Fruit fly (Drosophila melanogaster): Measurements from ENCODE around the gene CG33939.

The CG33939 gene

DNA sequence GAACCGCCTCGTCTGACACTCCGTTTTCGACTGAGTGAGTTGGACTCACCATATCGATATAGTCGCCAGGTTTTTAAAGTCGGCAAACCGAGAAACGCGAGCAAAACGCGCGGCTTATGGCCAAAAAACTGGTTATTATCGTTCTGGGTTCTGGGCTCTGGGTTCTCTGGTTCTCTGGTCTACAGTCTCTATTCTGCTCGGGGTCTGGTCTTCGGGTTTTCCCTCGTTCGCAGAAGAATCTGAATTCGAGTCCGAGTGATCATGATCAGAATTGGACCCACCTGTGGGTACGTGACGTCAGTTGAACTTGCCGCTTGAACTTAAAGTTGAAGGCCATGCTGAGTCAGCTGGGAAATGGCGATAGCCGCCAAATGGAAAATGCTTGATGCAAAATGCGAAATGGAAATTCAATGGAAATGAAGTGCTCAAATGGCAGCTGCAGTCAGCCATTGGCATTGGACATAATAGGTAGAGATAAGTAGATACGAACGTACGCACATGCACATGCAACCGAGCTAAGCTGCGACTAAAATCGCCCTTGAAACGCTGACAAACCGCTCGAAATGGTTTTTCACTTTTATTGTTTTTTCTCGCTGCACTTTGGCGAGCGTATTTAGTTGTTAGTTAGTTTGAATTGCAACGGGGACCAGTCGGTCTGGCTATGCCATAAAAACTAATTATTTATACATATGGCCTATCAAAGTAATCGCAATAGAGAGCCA lies at the start of gene CG33939:
Gene CG33939, minus strand, starts transcription at position 51 of the 722 bp plus-strand sequence.
- TF ChIP-seq CG8478 (optimal IDR thresholded peaks at IDR 0.05) = no peak
- TF ChIP-seq CTCF (optimal IDR thresholded peaks at IDR 0.05) = no peak

DNA sequence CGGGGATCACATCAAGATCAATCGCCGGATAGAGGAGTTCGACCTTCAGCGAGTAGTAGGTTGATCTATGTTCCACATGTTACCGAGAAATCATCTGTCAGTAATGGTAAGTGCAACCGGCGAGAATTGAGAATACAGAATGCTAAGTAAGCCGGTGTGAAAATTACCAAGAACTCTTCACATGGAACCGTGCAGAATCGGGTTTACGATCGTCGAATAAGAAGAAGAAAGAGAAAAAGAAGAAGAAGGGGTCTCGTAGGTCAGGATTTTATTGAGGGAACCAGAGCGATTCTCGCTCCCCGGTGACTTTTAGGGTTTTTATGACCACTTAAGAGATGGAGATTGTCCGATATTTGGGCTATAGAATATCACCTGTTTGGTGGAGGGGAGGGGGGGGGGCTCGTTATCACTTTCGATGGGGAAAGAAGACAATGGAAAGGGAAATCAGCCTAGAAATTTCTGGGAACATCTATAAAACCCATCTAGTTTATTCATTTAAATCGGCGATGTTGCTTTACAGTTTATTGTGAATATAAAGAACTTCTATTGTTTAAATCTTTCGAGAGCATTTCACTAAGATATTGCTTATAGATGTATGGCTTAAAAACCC lies 46.4 kb upstream of the CG33939 start:
- TF ChIP-seq CTCF (optimal IDR thresholded peaks at IDR 0.05) (no peak), CG8478 (optimal IDR thresholded peaks at IDR 0.05) (no peak)

DNA sequence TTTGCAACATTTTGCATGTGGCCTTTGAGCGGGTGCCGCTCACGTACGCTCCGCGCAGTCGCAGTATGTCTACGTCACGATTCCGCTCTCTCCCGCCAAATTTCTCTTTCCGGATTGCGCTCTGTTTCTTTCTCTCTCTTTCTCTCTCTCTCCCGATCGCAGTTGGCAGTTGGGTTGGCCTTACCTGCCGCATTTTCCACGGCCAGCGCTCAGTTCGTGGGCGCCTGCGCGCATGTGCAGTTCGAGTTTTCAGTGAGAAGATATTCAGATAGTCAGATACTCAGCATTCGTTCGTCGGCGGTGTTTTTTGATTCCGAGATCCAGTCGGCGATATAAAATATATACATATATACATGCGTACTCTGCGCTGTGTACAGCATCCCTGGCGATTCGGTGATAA lies 45.7 kb upstream of the CG33939 start, which contains the start of gene CG7884:
Gene CG7884, plus strand, starts transcription at position 208 of the 400 bp plus-strand sequence.
- TF ChIP-seq CTCF (optimal IDR thresholded peaks at IDR 0.05) = no peak
- no peak for TF ChIP-seq CG8478 (optimal IDR thresholded peaks at IDR 0.05)

DNA sequence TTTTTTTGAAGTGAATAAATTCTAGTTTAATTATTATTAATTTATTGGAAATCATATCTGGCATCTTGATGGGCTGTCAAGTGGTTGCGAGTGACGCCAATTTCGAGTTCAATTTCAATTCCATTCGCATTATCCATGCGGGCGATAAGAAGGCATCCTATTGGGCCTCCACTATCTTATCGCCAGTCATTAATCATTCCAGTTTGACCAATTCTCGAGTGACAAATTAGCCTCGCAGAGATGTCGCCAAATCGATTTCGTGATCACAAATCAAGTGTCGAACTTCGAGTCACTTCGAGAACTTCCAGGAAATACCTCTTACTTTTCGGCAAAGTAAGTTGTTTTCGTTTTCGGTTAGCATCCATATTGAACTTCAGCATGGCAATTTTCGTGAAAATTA lies 42.0 kb upstream of the CG33939 start:
- TF ChIP-seq CG8478 (optimal IDR thresholded peaks at IDR 0.05) (no peak), CTCF (optimal IDR thresholded peaks at IDR 0.05) (no peak)

DNA sequence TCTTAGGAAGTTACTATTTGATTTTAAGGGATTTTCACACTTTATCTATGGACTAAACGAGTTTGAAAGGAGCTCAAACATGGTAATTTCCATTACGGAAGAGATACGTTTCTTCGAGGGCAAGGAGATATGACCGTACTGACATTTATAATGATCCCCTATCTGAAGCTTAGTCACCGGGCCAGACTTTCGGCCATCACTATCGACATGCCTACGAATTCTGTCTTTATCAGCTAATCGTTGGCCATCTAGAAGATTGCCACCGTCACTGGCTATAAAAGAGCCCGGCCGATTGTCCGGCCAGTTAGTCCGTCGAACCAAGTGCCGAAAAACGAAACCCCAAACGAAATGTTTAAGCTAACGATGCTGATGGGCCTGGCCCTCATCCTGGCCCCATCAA lies 40.5 kb upstream of the CG33939 start, which contains the start of gene Muc18B:
Gene Muc18B, plus strand, starts transcription at position 301 of the 400 bp plus-strand sequence.
- no peak for TF ChIP-seq CTCF (optimal IDR thresholded peaks at IDR 0.05)

DNA sequence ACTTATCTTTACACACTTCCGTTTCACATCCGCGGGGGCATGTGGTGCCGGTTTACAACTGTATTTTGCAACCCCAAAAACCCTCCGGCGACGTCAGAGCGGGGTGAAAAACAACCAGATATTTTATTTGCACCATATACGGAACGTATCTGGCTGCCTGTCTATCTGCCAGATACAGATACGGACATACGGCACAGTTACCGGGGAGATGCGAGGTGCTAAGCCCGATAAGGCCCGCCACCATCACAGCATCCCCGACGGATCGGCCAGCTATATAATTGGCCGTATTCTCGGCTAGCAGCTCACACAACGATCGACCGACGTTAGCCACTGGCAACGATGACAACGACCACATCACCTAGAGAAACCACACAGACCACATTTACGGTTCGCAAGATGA lies 38.3 kb upstream of the CG33939 start, which contains the start of gene Mur18B:
Gene Mur18B, plus strand, starts transcription at position 301 of the 400 bp plus-strand sequence.
- TF ChIP-seq CTCF (optimal IDR thresholded peaks at IDR 0.05) (no peak), CG8478 (optimal IDR thresholded peaks at IDR 0.05) (no peak)

DNA sequence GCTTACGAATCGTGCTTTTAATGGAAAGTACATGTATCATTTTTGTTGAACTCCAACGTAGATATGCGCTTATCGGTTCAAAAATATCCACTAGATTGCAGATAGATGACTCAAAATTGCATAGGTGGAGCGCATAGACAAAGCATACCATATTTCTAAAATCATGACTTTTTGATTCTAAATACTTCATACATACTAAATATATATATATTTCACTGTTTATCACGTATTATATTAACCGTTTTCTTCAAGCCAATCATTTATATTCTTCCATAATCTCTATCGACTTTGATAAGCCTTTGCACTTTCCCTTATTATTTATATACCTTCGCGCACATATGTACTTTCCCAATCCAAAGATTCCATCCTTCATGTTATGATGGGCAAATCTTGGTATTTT lies 37.3 kb upstream of the CG33939 start, which contains the start of gene CG14195:
Gene CG14195, minus strand, starts transcription at position 101 of the 400 bp plus-strand sequence.
- no peak for TF ChIP-seq CTCF (optimal IDR thresholded peaks at IDR 0.05)
- TF ChIP-seq CG8478 (optimal IDR thresholded peaks at IDR 0.05) = no peak

DNA sequence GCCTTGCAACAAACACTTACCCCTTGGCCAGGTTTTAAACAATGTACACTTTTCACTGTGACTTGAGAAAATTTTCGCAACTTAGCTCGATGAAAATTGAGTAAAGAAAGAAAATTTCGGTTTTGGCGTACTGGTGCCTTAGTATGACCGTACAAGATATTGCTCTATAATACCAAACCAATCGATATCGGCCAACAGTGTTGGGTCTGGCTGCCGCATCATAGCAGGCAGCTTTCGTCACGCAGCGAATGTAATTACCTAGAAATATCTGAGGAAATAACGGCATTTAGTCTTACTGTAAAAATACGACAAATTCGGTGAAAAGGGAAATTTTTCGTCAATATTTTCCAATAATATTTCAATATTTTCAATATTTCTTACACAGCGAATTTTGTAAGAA lies 33.3 kb upstream of the CG33939 start, which contains the start of gene Ulp1:
Gene Ulp1, minus strand, starts transcription at position 174 of the 400 bp plus-strand sequence.
- no peak for TF ChIP-seq CG8478 (optimal IDR thresholded peaks at IDR 0.05)
- peak; percentile 58 to 67 for TF ChIP-seq CTCF (optimal IDR thresholded peaks at IDR 0.05)

DNA sequence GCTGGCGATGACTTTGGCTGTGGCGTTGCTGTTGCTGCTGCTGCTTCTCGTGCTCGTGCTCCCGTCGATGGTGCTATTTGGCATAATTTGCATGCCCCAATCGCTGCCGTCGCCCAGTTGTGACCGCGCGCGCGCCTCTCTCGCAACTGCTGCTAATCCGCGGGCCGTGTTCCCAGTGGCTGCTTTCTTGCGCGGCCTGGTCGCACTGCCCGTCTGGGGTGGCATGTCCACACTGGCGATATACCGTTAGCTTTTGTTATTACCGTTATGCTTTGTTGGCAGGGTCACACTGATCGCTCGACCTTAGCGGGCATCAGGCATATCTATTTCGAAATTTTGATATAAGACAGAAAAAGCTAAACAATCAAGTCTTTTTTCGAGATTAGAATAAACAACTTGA lies 26.9 kb upstream of the CG33939 start, which contains the start of gene CG7990:
Gene CG7990, minus strand, starts transcription at position 350 of the 400 bp plus-strand sequence.
- TF ChIP-seq CG8478 (optimal IDR thresholded peaks at IDR 0.05) = no peak
- no peak for TF ChIP-seq CTCF (optimal IDR thresholded peaks at IDR 0.05)

DNA sequence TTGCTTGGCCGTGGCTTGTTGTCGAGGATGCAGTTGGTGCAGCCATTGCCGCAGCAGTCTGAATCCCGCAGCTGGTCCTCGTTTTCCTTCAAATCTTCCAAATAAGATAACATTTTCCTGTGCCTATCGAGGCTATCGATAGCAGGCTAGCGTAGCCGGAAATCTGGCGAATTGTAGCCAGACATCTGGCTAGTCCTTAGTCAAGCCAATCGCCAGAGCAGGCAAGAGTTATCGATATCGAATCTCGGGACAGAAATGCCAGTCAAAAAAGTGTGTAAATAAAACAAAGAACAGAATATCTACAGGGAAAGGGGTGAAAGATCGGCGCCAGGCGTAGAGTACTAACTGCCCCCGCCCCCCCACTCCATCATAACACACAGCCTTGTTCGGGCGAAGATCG lies 18.6 kb upstream of the CG33939 start, which contains the start of the genes CG7914 and CG14194:
Gene CG7914, minus strand, starts transcription at position 113 of the 400 bp plus-strand sequence.
Gene CG14194, plus strand, starts transcription at position 220 of the 400 bp plus-strand sequence.
- TF ChIP-seq CTCF (optimal IDR thresholded peaks at IDR 0.05) (peak in 1 of 2 experiments; percentile 4), CG8478 (optimal IDR thresholded peaks at IDR 0.05) (no peak)

DNA sequence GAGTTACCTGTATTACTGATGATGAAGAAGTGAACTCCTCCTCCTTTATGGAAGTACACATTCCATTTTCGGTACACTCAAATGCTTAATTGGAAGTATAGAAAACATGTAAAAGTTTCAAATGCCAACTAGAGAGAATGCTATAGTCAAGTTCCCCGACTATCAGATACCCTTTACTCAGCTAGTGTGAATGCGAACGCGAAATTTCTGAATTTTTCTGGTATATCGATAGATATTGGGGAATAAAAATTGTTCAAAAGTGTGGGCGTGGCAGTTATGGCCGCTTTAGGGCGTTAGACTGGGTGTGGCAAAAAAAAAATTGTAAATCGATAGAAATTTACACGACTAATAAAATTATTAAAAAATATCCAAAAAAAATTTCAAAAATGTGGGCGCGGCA lies 16.9 kb upstream of the CG33939 start:
- TF ChIP-seq CTCF (optimal IDR thresholded peaks at IDR 0.05) (no peak), CG8478 (optimal IDR thresholded peaks at IDR 0.05) (no peak)

DNA sequence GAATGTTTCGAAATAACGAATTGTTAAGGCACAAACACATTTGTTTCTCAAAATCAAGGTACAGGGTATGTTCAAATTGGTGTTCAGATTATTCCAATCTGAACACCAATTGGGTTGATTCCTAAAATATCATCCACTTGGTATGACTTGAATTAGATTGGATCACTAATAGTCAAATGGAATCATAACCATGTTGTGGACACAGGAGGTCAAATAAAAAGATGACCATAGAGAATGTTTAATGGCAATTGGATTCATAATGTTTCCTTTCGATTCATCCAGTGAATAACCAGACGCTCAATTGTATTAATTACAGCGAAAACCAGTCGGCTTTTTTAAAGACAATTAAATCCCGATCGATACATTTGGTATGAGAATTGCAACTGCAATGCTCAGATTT lies 16.4 kb upstream of the CG33939 start:
- TF ChIP-seq CG8478 (optimal IDR thresholded peaks at IDR 0.05) (no peak), CTCF (optimal IDR thresholded peaks at IDR 0.05) (no peak)

DNA sequence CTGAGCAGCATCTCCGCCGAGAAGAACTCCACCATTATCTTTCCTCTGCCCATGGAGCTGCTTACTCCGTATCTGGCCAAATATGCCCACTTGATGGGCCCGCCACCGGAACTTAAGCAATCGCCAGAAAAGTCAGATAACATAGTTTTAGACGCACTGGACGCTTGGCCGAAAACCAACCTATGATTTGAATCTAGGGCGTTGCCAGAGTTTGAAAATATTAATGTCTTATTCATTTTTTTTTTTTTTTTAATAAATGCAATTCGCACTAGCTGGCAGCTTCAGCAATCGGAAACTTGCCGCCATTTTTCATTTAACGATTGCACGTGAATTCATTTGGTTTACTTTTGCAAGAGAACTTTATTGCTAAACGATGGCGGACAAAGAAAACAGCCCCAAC lies 15.2 kb upstream of the CG33939 start, which contains the start of gene HP1D3csd:
Gene HP1D3csd, plus strand, starts transcription at position 312 of the 400 bp plus-strand sequence.
- peak in 1 of 2 experiments; percentile 49 for TF ChIP-seq CTCF (optimal IDR thresholded peaks at IDR 0.05)
- TF ChIP-seq CG8478 (optimal IDR thresholded peaks at IDR 0.05) = no peak

DNA sequence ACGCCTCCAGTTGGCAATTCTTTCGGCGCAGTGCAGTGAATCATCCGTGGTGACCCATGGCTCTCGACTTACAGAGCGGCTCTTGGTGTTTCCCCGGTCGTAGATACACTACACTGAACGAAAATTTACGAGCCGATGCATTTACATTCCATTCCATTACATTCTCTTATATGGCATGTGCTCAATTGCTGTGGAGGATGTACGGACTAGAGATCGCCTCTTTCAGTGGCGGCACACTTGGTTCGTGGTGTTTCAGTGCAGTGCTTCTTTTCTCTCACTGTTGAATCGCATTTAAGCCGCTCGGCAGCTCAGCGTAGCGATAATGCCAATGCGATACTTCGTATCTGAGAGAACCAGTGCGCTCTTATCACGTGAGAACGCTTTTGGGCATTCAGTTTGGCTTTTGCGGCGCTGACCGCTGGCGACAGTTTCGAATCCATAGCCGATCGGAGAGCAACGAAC lies 13.0 kb upstream of the CG33939 start, which contains the start of gene Mec2:
Gene Mec2, plus strand, starts transcription at position 412 of the 462 bp plus-strand sequence.
- TF ChIP-seq CTCF (optimal IDR thresholded peaks at IDR 0.05) (no peak), CG8478 (optimal IDR thresholded peaks at IDR 0.05) (no peak)

DNA sequence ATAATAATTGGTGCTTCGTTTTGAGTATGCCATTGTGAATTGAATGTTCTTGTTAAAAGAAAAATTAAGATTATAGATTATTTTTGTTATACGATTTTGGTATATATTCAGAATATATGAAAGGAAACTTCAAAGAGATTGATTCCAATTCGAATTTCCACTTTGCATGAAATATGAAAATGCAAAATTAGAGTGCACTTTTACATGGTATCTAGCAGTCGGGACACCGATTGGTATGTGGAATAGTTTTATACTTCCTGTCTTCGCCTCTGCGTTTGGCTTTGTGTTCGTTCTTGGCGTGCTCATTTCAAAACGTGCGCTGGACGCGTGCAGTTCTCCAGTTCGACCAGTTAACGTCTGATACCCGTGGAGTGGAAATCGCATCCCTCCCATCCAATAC lies 8.4 kb upstream of the CG33939 start, which contains the start of gene CG33253:
Gene CG33253, plus strand, starts transcription at position 301 of the 400 bp plus-strand sequence.
- no peak for TF ChIP-seq CTCF (optimal IDR thresholded peaks at IDR 0.05)
- no peak for TF ChIP-seq CG8478 (optimal IDR thresholded peaks at IDR 0.05)
